Fruit fly (Drosophila melanogaster): Measurements from ENCODE around the gene EMC4.

The EMC4 gene

DNA sequence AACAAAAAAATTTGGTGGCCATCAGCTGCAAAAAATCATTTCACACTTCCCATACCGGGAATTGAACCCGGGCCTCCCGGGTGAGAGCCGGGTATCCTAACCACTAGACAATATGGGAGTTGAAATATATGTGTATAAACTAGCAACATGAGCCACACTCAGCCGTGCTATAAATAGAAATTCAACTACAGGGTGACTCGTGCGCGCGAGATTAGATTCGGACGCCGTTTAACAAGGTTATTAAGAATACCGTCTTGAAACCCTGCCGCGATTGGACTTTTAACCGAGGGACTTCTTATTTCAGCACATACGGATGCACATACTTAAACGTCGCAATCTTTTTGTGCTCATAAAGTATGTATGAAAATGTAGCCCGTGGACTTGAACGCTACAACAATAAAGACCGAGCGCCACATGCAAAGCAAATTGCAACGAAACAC, 20.3 kb downstream of the EMC4 start (continued):
- no peak for TF ChIP-seq CG30020 (tag; optimal IDR thresholded peaks at IDR 0.05)
- TF ChIP-seq HLHmδ (GFP tag; optimal IDR thresholded peaks at IDR 0.05): no peak
- peak; percentile 84 for TF ChIP-seq vnd (GFP tag; IDR thresholded peaks at IDR 0.05; ENCODE audit: partially characterized antibody)
- TF ChIP-seq CG14667 (GFP tag; IDR thresholded peaks at IDR 0.05): no peak
- TF ChIP-seq CG13894 (tag; optimal IDR thresholded peaks at IDR 0.05): peak; percentile 8
- no peak for TF ChIP-seq TFAM (GFP tag; optimal IDR thresholded peaks at IDR 0.05)
- TF ChIP-seq croc (GFP tag; conservative IDR thresholded peaks at IDR 0.05): no peak
- peak; percentile 99 for TF ChIP-seq CG6254 (GFP tag; optimal IDR thresholded peaks at IDR 0.05)
- 0 out of 2 replicates have a peak, but pooled peaks have one; percentile 20 for TF ChIP-seq vvl (GFP tag; IDR thresholded peaks at IDR 0.05)
- no peak for TF ChIP-seq fd96Cb (tag; optimal IDR thresholded peaks at IDR 0.05)
- TF ChIP-seq CG11247 (GFP tag; IDR thresholded peaks at IDR 0.05): no peak
- no peak for TF ChIP-seq Sox100B (GFP tag; optimal IDR thresholded peaks at IDR 0.05)
- no peak for TF ChIP-seq CG31388 (GFP tag; optimal IDR thresholded peaks at IDR 0.05)
- peak; percentile 22 for TF ChIP-seq exex (tag; optimal IDR thresholded peaks at IDR 0.05)
- no peak for TF ChIP-seq Vsx1 (GFP tag; optimal IDR thresholded peaks at IDR 0.05)
- TF ChIP-seq ttk (GFP tag; IDR thresholded peaks at IDR 0.05): peak; percentile 10; the same call in 1 of the 2 replicates
- TF ChIP-seq CG32532 (GFP tag; IDR thresholded peaks at IDR 0.05): peak; percentile 37; the same call in 1 of the 2 replicates
- TF ChIP-seq aop (GFP tag; IDR thresholded peaks at IDR 0.05): no peak
- no peak for TF ChIP-seq MBD-R2 (GFP tag; IDR thresholded peaks at IDR 0.05)
- TF ChIP-seq CG12155 (GFP tag; optimal IDR thresholded peaks at IDR 0.05): no peak
- TF ChIP-seq klu (GFP tag; IDR thresholded peaks at IDR 0.05): no peak
- no peak for TF ChIP-seq CG16815 (GFP tag; optimal IDR thresholded peaks at IDR 0.05)
- TF ChIP-seq CG16863 (GFP tag; optimal IDR thresholded peaks at IDR 0.05): no peak
- TF ChIP-seq sens-2 (GFP tag; IDR thresholded peaks at IDR 0.05): no peak
- no peak for TF ChIP-seq CG17912 (GFP tag; optimal IDR thresholded peaks at IDR 0.05)
- TF ChIP-seq CG12942 (GFP tag; optimal IDR thresholded peaks at IDR 0.05): no peak
- no peak for TF ChIP-seq dysf (GFP tag; IDR thresholded peaks at IDR 0.05)
- TF ChIP-seq CG9817 (tag; optimal IDR thresholded peaks at IDR 0.05): no peak
- TF ChIP-seq CG1832 (GFP tag; optimal IDR thresholded peaks at IDR 0.05): no peak
- TF ChIP-seq fd102C (GFP tag; optimal IDR thresholded peaks at IDR 0.05): no peak
- no peak for TF ChIP-seq CG12236 (GFP tag; optimal IDR thresholded peaks at IDR 0.05)
- TF ChIP-seq bbx (GFP tag; IDR thresholded peaks at IDR 0.05; ENCODE audit: partially characterized antibody): peak; percentile 95
- TF ChIP-seq luna (GFP tag; optimal IDR thresholded peaks at IDR 0.05): no peak
- no peak for TF ChIP-seq CG9932 (GFP tag; IDR thresholded peaks at IDR 0.05)
- peak; percentile 86 for TF ChIP-seq HLH4C (GFP tag; IDR thresholded peaks at IDR 0.05; ENCODE audit: partially characterized antibody)
- no peak for TF ChIP-seq kay (GFP tag; optimal IDR thresholded peaks at IDR 0.05)
- TF ChIP-seq Optix (GFP tag; IDR thresholded peaks at IDR 0.05): no peak
- no peak for TF ChIP-seq sug (tag; optimal IDR thresholded peaks at IDR 0.05)
- TF ChIP-seq gfzf (GFP tag; optimal IDR thresholded peaks at IDR 0.05): no peak
- no peak for TF ChIP-seq Tbp (GFP tag; optimal IDR thresholded peaks at IDR 0.05)
- no peak for TF ChIP-seq CG10431 (GFP tag; optimal IDR thresholded peaks at IDR 0.05)
- TF ChIP-seq Mes4 (GFP tag; optimal IDR thresholded peaks at IDR 0.05): no peak
- no peak for TF ChIP-seq lola (GFP tag; optimal IDR thresholded peaks at IDR 0.05)
- no peak for TF ChIP-seq eve (GFP tag; optimal IDR thresholded peaks at IDR 0.05)
- 0 out of 4 replicates have a peak, but pooled peaks have one; percentile 35 for TF ChIP-seq Gug (GFP tag; IDR thresholded peaks at IDR 0.05)
- TF ChIP-seq CG10654 (GFP tag; optimal IDR thresholded peaks at IDR 0.05): no peak
- peak; percentile 7; the same call in 1 of the 3 replicates for TF ChIP-seq gce (GFP tag; IDR thresholded peaks at IDR 0.05)
- TF ChIP-seq Hr51 (GFP tag; optimal IDR thresholded peaks at IDR 0.05): no peak
- TF ChIP-seq CG12659 (GFP tag; optimal IDR thresholded peaks at IDR 0.05): no peak
- no peak for TF ChIP-seq CG17385 (GFP tag; optimal IDR thresholded peaks at IDR 0.05)
- TF ChIP-seq tx (GFP tag; optimal IDR thresholded peaks at IDR 0.05): no peak
